Fruit fly (Drosophila melanogaster): ENCODE data around the gene CG8117.

- TF ChIP-seq insv (optimal IDR thresholded peaks at IDR 0.05) (no peak), ttk (optimal IDR thresholded peaks at IDR 0.05) (no peak), psq (optimal IDR thresholded peaks at IDR 0.05) (no peak), Myc (optimal IDR thresholded peaks at IDR 0.05) (no peak), h (optimal IDR thresholded peaks at IDR 0.05) (no peak), Sin3A (optimal IDR thresholded peaks at IDR 0.05) (no peak)
Observed at dm6 chrX:15622970-15623402, 21.0 kb upstream of the CG8117 start.

All from Kc167 (cell line).